Worm (Caenorhabditis elegans) whole organism, L1 larva: ENCODE results near the gene D2096.11.

Experiments used
- C34B4.2 ChIP-seq: sonication (generic microtip); optimal IDR thresholded peaks from 2 replicates; lab custom pipeline; 2017; ENCODE audit warnings: mild to moderate bottlenecking, missing genetic modification characterization, missing compliant biosample characterization
- aha-1 ChIP-seq: fragments of 150-350 bp; optimal IDR thresholded peaks from 2 replicates; lab custom pipeline; 2014; ENCODE audit warnings: missing biosample characterization, missing genetic modification characterization
- ama-1 ChIP-seq: fragments of 150-350 bp; optimal IDR thresholded peaks from 2 replicates; lab custom pipeline; 2014
- ceh-88 ChIP-seq: fragments of 200-800 bp; sonication (Bioruptor generic); IDR thresholded peaks from 2 replicates; pipeline ENCODE4 v1.3.6; 2022; ENCODE audit warnings: missing genetic modification characterization, missing compliant biosample characterization
- elt-2 ChIP-seq: sonication (generic microtip); optimal IDR thresholded peaks from 2 replicates; lab custom pipeline; 2016; ENCODE audit warnings: missing genetic modification characterization, mild to moderate bottlenecking, inconsistent platforms, missing compliant biosample characterization, missing genetic modification reagents
- elt-3 ChIP-seq, 6 experiments: fragments of 150-350 bp in 1 of 6; sonication (generic microtip); optimal IDR thresholded peaks; 2 replicates each; lab custom pipeline; 2017 to 2018; ENCODE audit warnings: missing biosample characterization in 6 of 6, missing genetic modification characterization in 6 of 6, inconsistent platforms in 1 of 6
- fkh-10 ChIP-seq: sonication (generic microtip); optimal IDR thresholded peaks from 2 replicates; lab custom pipeline; 2017; ENCODE audit warnings: missing biosample characterization, missing genetic modification reagents, missing genetic modification characterization
- nhr-11 ChIP-seq: fragments of 150-350 bp; optimal IDR thresholded peaks from 2 replicates; lab custom pipeline; 2014; ENCODE audit warnings: missing biosample characterization, missing genetic modification characterization
- nhr-77 ChIP-seq: fragments of 150-350 bp; optimal IDR thresholded peaks from 2 replicates; lab custom pipeline; 2014; ENCODE audit warnings: missing biosample characterization, missing genetic modification characterization
- rnt-1 ChIP-seq: sonication (generic microtip); optimal IDR thresholded peaks from 2 replicates; lab custom pipeline; 2016; ENCODE audit warnings: mild to moderate bottlenecking, missing genetic modification characterization, moderate library complexity, missing compliant biosample characterization
- sox-4 ChIP-seq: sonication (generic microtip); optimal IDR thresholded peaks from 2 replicates; lab custom pipeline; 2016; ENCODE audit warnings: missing genetic modification characterization, missing compliant biosample characterization

DNA sequence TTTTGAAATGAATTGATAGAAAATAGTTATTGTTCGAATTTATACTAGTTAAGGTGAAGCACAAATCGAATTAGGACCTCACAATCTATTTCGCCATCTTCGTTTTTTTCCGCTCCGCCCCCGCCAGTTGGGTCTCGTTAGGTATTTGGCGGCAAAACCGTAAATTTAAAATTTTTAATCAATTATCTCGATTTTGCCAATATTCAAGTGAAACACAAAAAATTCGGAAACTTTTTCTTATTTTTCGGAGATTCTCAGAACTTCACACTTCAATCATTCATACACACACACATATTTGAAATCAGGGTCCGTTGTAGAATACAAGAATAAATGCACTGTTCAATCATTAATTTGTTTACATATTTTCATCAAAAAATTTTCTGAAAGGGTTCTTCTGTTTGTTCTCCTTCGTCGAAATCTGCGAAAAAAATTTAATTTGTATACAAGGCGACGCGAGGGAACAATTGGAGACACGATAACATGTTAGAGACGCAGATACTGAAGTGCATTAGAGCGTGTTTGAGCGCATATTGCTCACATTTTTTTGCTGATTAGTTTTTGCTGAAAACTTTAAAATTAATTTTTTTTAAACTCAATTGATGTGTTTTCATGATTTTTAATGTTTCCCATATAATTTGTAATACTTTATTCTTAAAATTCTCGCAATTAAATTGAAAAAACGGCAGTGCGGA lies 34.1 kb downstream of the D2096.11 start, which contains the start of gene D2096.5:
- no peak for TF ChIP-seq rnt-1 (tag; lab: Kevin White, UChicago)
- TF ChIP-seq C34B4.2 (tag; lab: Kevin White, UChicago), result no peak
- TF ChIP-seq aha-1, result no peak
- no peak for TF ChIP-seq ama-1
- no peak for TF ChIP-seq nhr-11 (tag; lab: Kevin White, UChicago)
- no peak for TF ChIP-seq elt-2 (tag; lab: Kevin White, UChicago)
- TF ChIP-seq nhr-77, result no peak
- no peak for TF ChIP-seq ceh-88 (GFP tag; lab: Robert Waterston, UW)
- no peak for TF ChIP-seq fkh-10
- no peak for TF ChIP-seq elt-3 (tag; optimal IDR thresholded peaks at IDR 0.05; lab: Kevin White, UChicago)
- TF ChIP-seq sox-4 (tag; lab: Kevin White, UChicago), result no peak
